Fruit fly (Drosophila melanogaster) whole organism, embryonic: ENCODE measurements around the gene CG4596.

Experiments used
- ATbp ChIP-seq: fragments of 200-800 bp; sonication (Bioruptor generic); optimal IDR thresholded peaks from 2 replicates; lab custom pipeline; 2017; ENCODE audit warnings: missing biosample characterization, mild to moderate bottlenecking, missing genetic modification characterization, missing genetic modification reagents
- Ada2b ChIP-seq: fragments of 200-800 bp; sonication (Bioruptor generic); IDR thresholded peaks from 2 replicates; pipeline ENCODE4 v1.3.6; 2022; ENCODE audit warnings: missing biosample characterization, missing genetic modification characterization
- Adf1 ChIP-seq: fragments of 200-800 bp; sonication (Bioruptor generic); IDR thresholded peaks from 2 replicates; pipeline ENCODE4 v1.3.6; 2022; ENCODE audit warnings: missing biosample characterization, missing genetic modification characterization
- B-H2 ChIP-seq: fragments of 200-800 bp; sonication (Bioruptor generic); optimal IDR thresholded peaks from 2 replicates; lab custom pipeline; 2018; ENCODE audit warnings: missing biosample characterization, mild to moderate bottlenecking, missing genetic modification characterization
- CG12391 ChIP-seq: fragments of 200-800 bp; sonication (Bioruptor generic); optimal IDR thresholded peaks from 3 replicates; lab custom pipeline; 2018; ENCODE audit warnings: missing biosample characterization, mild to moderate bottlenecking, missing genetic modification characterization, moderate library complexity
- CG14710 ChIP-seq: fragments of 200-800 bp; sonication (Bioruptor generic); optimal IDR thresholded peaks from 3 replicates; lab custom pipeline; 2019; ENCODE audit warnings: missing biosample characterization, mild to moderate bottlenecking, missing genetic modification characterization, moderate library complexity
- CG15073 ChIP-seq: fragments of 200-800 bp; sonication (Bioruptor generic); optimal IDR thresholded peaks from 2 replicates; lab custom pipeline; 2016; ENCODE audit warnings: missing biosample characterization, missing genetic modification characterization
- CG16779 ChIP-seq: fragments of 200-800 bp; sonication (Bioruptor generic); IDR thresholded peaks from 2 replicates; pipeline ENCODE4 v1.3.6; 2022; ENCODE audit warnings: missing biosample characterization, missing genetic modification characterization
- CG17359 ChIP-seq: fragments of 200-800 bp; sonication (Bioruptor generic); optimal IDR thresholded peaks from 3 replicates; lab custom pipeline; 2018; ENCODE audit warnings: missing biosample characterization, mild to moderate bottlenecking, missing genetic modification characterization, moderate library complexity
- CG17612 ChIP-seq: fragments of 200-800 bp; sonication (Bioruptor generic); IDR thresholded peaks from 2 replicates; pipeline ENCODE4 v1.3.6; 2022; ENCODE audit warnings: missing biosample characterization, missing genetic modification characterization
- CG1792 ChIP-seq: fragments of 200-800 bp; sonication (Bioruptor generic); optimal IDR thresholded peaks from 2 replicates; lab custom pipeline; 2016; ENCODE audit warnings: missing biosample characterization, missing genetic modification characterization
- CG18011 ChIP-seq: fragments of 200-800 bp; sonication (Bioruptor generic); optimal IDR thresholded peaks from 2 replicates; lab custom pipeline; 2017; ENCODE audit warnings: missing biosample characterization, missing genetic modification characterization, mild to moderate bottlenecking, moderate library complexity, missing genotype
- CG18599 ChIP-seq: fragments of 200-800 bp; sonication (Bioruptor generic); optimal IDR thresholded peaks from 3 replicates; lab custom pipeline; 2017; ENCODE audit warnings: missing biosample characterization, missing genetic modification characterization, mild to moderate bottlenecking, moderate library complexity, missing genetic modification reagents
- CG18619 ChIP-seq: fragments of 200-800 bp; sonication (Bioruptor generic); optimal IDR thresholded peaks from 3 replicates; lab custom pipeline; 2017; ENCODE audit warnings: missing biosample characterization, mild to moderate bottlenecking, missing genetic modification characterization
- CG18764 ChIP-seq: fragments of 200-800 bp; sonication (Bioruptor generic); optimal IDR thresholded peaks from 3 replicates; lab custom pipeline; 2016; ENCODE audit warnings: missing biosample characterization, missing genetic modification characterization
- CG31388 ChIP-seq: fragments of 200-800 bp; sonication (Bioruptor generic); optimal IDR thresholded peaks from 2 replicates; lab custom pipeline; 2016; ENCODE audit warnings: missing biosample characterization, missing genetic modification characterization
- CG3847 ChIP-seq: fragments of 200-800 bp; sonication (Bioruptor generic); IDR thresholded peaks from 2 replicates; pipeline ENCODE4 v1.3.6; 2022; ENCODE audit warnings: missing biosample characterization, missing genetic modification characterization
- CG3995 ChIP-seq: fragments of 200-800 bp; sonication (Bioruptor generic); optimal IDR thresholded peaks from 3 replicates; lab custom pipeline; 2016; ENCODE audit warnings: missing biosample characterization, missing genetic modification characterization
- CG6254 ChIP-seq: fragments of 200-800 bp; sonication (Bioruptor generic); optimal IDR thresholded peaks from 3 replicates; lab custom pipeline; 2017; ENCODE audit warnings: mild to moderate bottlenecking, missing biosample characterization, missing genetic modification reagents, missing genetic modification characterization
- CG7556 ChIP-seq: fragments of 200-800 bp; sonication (Bioruptor generic); optimal IDR thresholded peaks from 2 replicates; lab custom pipeline; 2017; ENCODE audit warnings: missing biosample characterization, mild to moderate bottlenecking, missing genetic modification characterization
- CG7839 ChIP-seq: fragments of 200-800 bp; sonication (Bioruptor generic); optimal IDR thresholded peaks from 3 replicates; lab custom pipeline; 2018; ENCODE audit warnings: missing biosample characterization, mild to moderate bottlenecking, missing genetic modification characterization, moderate library complexity
- Dek ChIP-seq: fragments of 200-800 bp; sonication (Bioruptor generic); optimal IDR thresholded peaks from 3 replicates; lab custom pipeline; 2019; ENCODE audit warnings: missing biosample characterization, mild to moderate bottlenecking, missing genetic modification characterization, moderate library complexity
- E2f1 ChIP-seq: fragments of 200-800 bp; sonication (Bioruptor generic); IDR thresholded peaks from 2 replicates; pipeline ENCODE4 v1.3.6; 2022; ENCODE audit warnings: missing biosample characterization, missing genetic modification characterization
- Hr3 ChIP-seq: fragments of 200-800 bp; sonication (Bioruptor generic); optimal IDR thresholded peaks from 3 replicates; lab custom pipeline; 2016; ENCODE audit warnings: missing biosample characterization, missing genetic modification characterization
- Hsf ChIP-seq: fragments of 200-800 bp; sonication (Bioruptor generic); optimal IDR thresholded peaks from 3 replicates; lab custom pipeline; 2016; ENCODE audit warnings: missing biosample characterization, missing genetic modification characterization
- Lhr ChIP-seq: fragments of 200-800 bp; sonication (Bioruptor generic); optimal IDR thresholded peaks from 3 replicates; lab custom pipeline; 2017; ENCODE audit warnings: mild to moderate bottlenecking, missing biosample characterization, missing genetic modification reagents, missing genetic modification characterization
- Meics ChIP-seq: fragments of 200-800 bp; sonication (Bioruptor generic); optimal IDR thresholded peaks from 2 replicates; lab custom pipeline; 2017; ENCODE audit warnings: missing biosample characterization, mild to moderate bottlenecking, missing genetic modification characterization
- Nf-YA ChIP-seq: fragments of 200-800 bp; sonication (Bioruptor generic); IDR thresholded peaks from 2 replicates; pipeline ENCODE4 v1.3.6; 2022; ENCODE audit warnings: missing biosample characterization, missing genetic modification characterization
- TFAM ChIP-seq: fragments of 200-800 bp; sonication (Bioruptor generic); optimal IDR thresholded peaks from 2 replicates; lab custom pipeline; 2017; ENCODE audit warnings: missing biosample characterization, missing genetic modification characterization, inconsistent platforms
- Usf ChIP-seq: fragments of 200-800 bp; sonication (Bioruptor generic); optimal IDR thresholded peaks from 2 replicates; lab custom pipeline; 2017; ENCODE audit warnings: missing genotype, missing biosample characterization, missing genetic modification characterization
- ash1 ChIP-seq: fragments of 200-800 bp; sonication (Bioruptor generic); optimal IDR thresholded peaks from 2 replicates; lab custom pipeline; 2018; ENCODE audit warnings: missing biosample characterization, mild to moderate bottlenecking, missing genetic modification characterization
- chinmo ChIP-seq: fragments of 200-800 bp; sonication (Bioruptor generic); IDR thresholded peaks from 4 replicates; pipeline ENCODE4 v1.3.6; 2022; ENCODE audit warnings: missing biosample characterization, missing genetic modification characterization; ENCODE audit not compliant: partially characterized antibody
- da ChIP-seq: fragments of 200-800 bp; sonication (Bioruptor generic); optimal IDR thresholded peaks from 2 replicates; lab custom pipeline; 2016; ENCODE audit warnings: missing biosample characterization, missing genetic modification characterization
- danr ChIP-seq: fragments of 200-800 bp; sonication (Bioruptor generic); IDR thresholded peaks from 2 replicates; pipeline ENCODE4 v1.3.6; 2022; ENCODE audit warnings: missing biosample characterization, missing genetic modification characterization
- dimm ChIP-seq: fragments of 200-800 bp; sonication (Bioruptor generic); IDR thresholded peaks from 2 replicates; pipeline ENCODE4 v1.3.6; 2022; ENCODE audit warnings: missing biosample characterization, missing genetic modification characterization
- exex ChIP-seq: fragments of 200-800 bp; sonication (Bioruptor generic); optimal IDR thresholded peaks from 4 replicates; lab custom pipeline; 2018; ENCODE audit warnings: missing biosample characterization, mild to moderate bottlenecking, missing genetic modification characterization, moderate library complexity
- fru ChIP-seq: fragments of >200 bp; optimal IDR thresholded peaks from 2 replicates; lab custom pipeline; 2017
- gem ChIP-seq: fragments of 200-800 bp; sonication (Bioruptor generic); optimal IDR thresholded peaks from 2 replicates; lab custom pipeline; 2019; ENCODE audit warnings: missing biosample characterization, mild to moderate bottlenecking, missing genetic modification characterization, moderate library complexity
- hth ChIP-seq: fragments of >200 bp; optimal IDR thresholded peaks from 2 replicates; lab custom pipeline; 2017; ENCODE audit warnings: inconsistent platforms
- ind ChIP-seq: fragments of 200-800 bp; sonication (Bioruptor generic); optimal IDR thresholded peaks from 3 replicates; lab custom pipeline; 2016; ENCODE audit warnings: missing biosample characterization, missing genetic modification characterization
- kay ChIP-seq: fragments of 200-800 bp; sonication (Bioruptor generic); optimal IDR thresholded peaks from 2 replicates; lab custom pipeline; 2016; ENCODE audit warnings: missing biosample characterization, missing genetic modification characterization
- klu ChIP-seq: fragments of 200-800 bp; sonication (Bioruptor generic); IDR thresholded peaks from 2 replicates; pipeline ENCODE4 v1.3.6; 2022; ENCODE audit warnings: missing biosample characterization, missing genetic modification characterization
- kni ChIP-seq: fragments of 200-800 bp; sonication (Bioruptor generic); optimal IDR thresholded peaks from 3 replicates; lab custom pipeline; 2017; ENCODE audit warnings: mild to moderate bottlenecking, missing biosample characterization, missing genetic modification reagents, missing genetic modification characterization
- knrl ChIP-seq: fragments of 200-800 bp; sonication (Bioruptor generic); IDR thresholded peaks from 3 replicates; pipeline ENCODE4 v1.3.6; 2022; ENCODE audit warnings: missing biosample characterization, missing genetic modification characterization; ENCODE audit not compliant: partially characterized antibody
- org-1 ChIP-seq: fragments of 200-800 bp; sonication (Bioruptor generic); optimal IDR thresholded peaks from 2 replicates; lab custom pipeline; 2017; ENCODE audit warnings: missing biosample characterization, missing genetic modification characterization
- slou ChIP-seq: fragments of 200-800 bp; sonication (Bioruptor generic); optimal IDR thresholded peaks from 3 replicates; lab custom pipeline; 2016; ENCODE audit warnings: missing biosample characterization, missing genetic modification characterization
- sug ChIP-seq: fragments of 200-800 bp; optimal IDR thresholded peaks from 2 replicates; lab custom pipeline; 2019; ENCODE audit warnings: missing biosample characterization, mild to moderate bottlenecking, missing genetic modification characterization, moderate library complexity
- tio ChIP-seq: fragments of 200-800 bp; sonication (Bioruptor generic); optimal IDR thresholded peaks from 2 replicates; lab custom pipeline; 2017; ENCODE audit warnings: missing biosample characterization, missing genetic modification characterization, inconsistent platforms
- toy ChIP-seq: fragments of 200-800 bp; sonication (Bioruptor generic); IDR thresholded peaks from 2 replicates; pipeline ENCODE4 v1.3.6; 2022; ENCODE audit warnings: missing biosample characterization, missing genetic modification characterization
- wek ChIP-seq: fragments of 200-800 bp; sonication (Bioruptor generic); optimal IDR thresholded peaks from 3 replicates; lab custom pipeline; 2018; ENCODE audit warnings: missing biosample characterization, mild to moderate bottlenecking, missing genetic modification characterization, moderate library complexity
- zf30C ChIP-seq: fragments of 200-800 bp; sonication (Bioruptor generic); optimal IDR thresholded peaks from 3 replicates; lab custom pipeline; 2018; ENCODE audit warnings: missing biosample characterization, mild to moderate bottlenecking, missing genetic modification characterization

CG4596 gene

DNA sequence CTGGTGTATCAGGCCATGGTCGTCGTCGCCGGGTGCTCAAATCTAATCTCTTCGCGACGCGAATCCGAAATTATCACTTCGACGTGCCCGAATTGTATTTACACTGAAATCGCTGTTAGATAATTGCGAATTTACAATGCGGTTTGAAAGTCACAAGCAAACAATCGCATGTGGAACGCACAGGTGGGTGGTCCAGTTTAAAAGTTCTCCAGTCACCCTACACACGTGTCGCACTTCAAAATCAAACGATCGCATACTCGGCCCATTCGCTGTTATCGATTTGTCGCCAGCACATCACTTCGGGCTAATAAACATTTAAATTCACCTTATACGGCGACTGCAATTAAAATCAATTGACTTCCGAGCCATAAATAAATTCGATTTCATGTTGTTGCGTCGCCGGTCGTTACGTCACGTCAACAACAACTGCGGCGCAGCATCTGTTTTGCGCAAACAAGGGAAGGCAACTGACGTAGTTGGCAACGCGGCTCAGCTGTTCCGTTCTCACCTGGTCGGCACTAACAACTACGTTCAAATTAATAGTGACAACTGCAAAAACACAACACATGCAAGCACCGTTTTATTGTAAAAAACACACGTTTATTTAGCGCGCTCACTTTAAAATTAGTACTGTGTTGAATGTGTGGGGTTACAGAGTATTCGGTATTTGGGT is 9.9 kb upstream of the CG4596 start, which contains the start of gene CG6574 (continued):
- TF ChIP-seq hth (no peak), CG15073 (GFP tag; lab: Kevin White, UChicago) (no peak), Adf1 (peak; percentile 6; the same call in 1 of the 2 replicates), CG3847 (GFP tag; lab: Robert Waterston, UW) (no peak), ind (peak; percentile 6), zf30C (GFP tag; lab: Kevin White, UChicago) (no peak), CG7556 (GFP tag; lab: Kevin White, UChicago) (peak; percentile 5), CG1792 (GFP tag; lab: Kevin White, UChicago) (no peak), Nf-YA (GFP tag; lab: Robert Waterston, UW) (no peak), CG12391 (tag; lab: Kevin White, UChicago) (peak; percentile 11), Dek (tag; lab: Kevin White, UChicago) (no peak), CG18011 (no peak), CG16779 (no peak), danr (GFP tag; lab: Robert Waterston, UW) (no peak), CG18764 (GFP tag; lab: Kevin White, UChicago) (no peak), CG7839 (no peak), ATbp (GFP tag; lab: Kevin White, UChicago) (no peak), fru (no peak), gem (tag; lab: Kevin White, UChicago) (no peak), CG31388 (no peak), CG17612 (no peak), org-1 (GFP tag; lab: Kevin White, UChicago) (peak; percentile 18), Usf (GFP tag; lab: Kevin White, UChicago) (no peak), ash1 (GFP tag; lab: Kevin White, UChicago) (no peak), CG6254 (GFP tag; lab: Kevin White, UChicago) (peak; percentile 36), CG14710 (tag; lab: Kevin White, UChicago) (peak; percentile 15), E2f1 (0 out of 2 replicates have a peak, but pooled peaks have one; percentile 5), CG17359 (tag; lab: Kevin White, UChicago) (peak; percentile 28), kay (no peak), sug (peak; percentile 32), CG3995 (peak; percentile 10), kni (no peak), CG18619 (no peak), B-H2 (GFP tag; lab: Kevin White, UChicago) (no peak), knrl (GFP tag; lab: Robert Waterston, UW) (no peak), exex (peak; percentile 67), dimm (GFP tag; lab: Robert Waterston, UW) (no peak), Hsf (GFP tag; lab: Kevin White, UChicago) (no peak), klu (GFP tag; lab: Robert Waterston, UW) (no peak), Hr3 (no peak), Ada2b (no peak), chinmo (GFP tag; lab: Robert Waterston, UW) (peak; percentile 79; the same call in 3 of the 4 replicates), TFAM (GFP tag; lab: Kevin White, UChicago) (no peak), Meics (GFP tag; lab: Kevin White, UChicago) (peak; percentile 23), toy (GFP tag; lab: Robert Waterston, UW) (no peak), wek (GFP tag; lab: Kevin White, UChicago) (peak; percentile 2), da (GFP tag; lab: Kevin White, UChicago) (no peak), tio (no peak), slou (GFP tag; lab: Kevin White, UChicago) (no peak), Lhr (GFP tag; lab: Kevin White, UChicago) (no peak), CG18599 (GFP tag; lab: Kevin White, UChicago) (peak; percentile 28)
